Fruit fly (Drosophila melanogaster): ENCODE measurements around the gene p53.

Gene p53

DNA sequence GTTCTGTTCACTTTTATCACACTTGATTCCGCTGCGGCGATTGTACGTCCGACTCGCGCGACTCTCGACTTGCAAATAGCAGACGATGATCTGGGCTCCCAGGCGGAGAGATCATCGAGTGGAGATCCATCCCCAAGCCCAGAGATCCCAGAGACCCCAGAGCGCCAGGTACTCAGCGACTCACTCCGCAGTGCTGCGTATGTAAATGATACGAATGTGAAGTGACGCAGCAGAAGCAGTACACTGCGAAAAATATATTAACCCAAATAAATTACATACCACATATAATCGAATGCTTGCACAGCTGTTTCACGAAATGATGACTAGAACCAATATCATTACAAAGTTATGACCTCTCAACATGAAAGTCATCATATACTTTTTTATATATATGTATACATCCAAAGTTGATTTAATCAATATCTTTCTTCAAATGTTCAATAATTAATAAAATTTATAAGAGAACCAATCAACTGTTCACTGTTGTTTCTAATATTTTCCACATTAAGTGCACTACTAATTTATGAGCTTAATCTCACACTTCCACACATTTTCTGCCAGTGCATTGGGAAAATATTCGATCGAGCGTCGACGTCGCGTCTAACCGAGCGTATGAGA, 13.4 kb upstream of the p53 start, which contains the start of gene CG17111 (continued):
- peak; percentile 43 for TF ChIP-seq CG8924 (tag; optimal IDR thresholded peaks at IDR 0.05)
- no peak for TF ChIP-seq nerfin-1 (tag; optimal IDR thresholded peaks at IDR 0.05)
- TF ChIP-seq lab (GFP tag; optimal IDR thresholded peaks at IDR 0.05): peak; percentile 45
- no peak for TF ChIP-seq CG32772 (GFP tag; IDR thresholded peaks at IDR 0.05)
- TF ChIP-seq eyg (GFP tag; optimal IDR thresholded peaks at IDR 0.05): no peak
- TF ChIP-seq gem (tag; optimal IDR thresholded peaks at IDR 0.05): peak; percentile 72
- peak; percentile 57 for TF ChIP-seq Med (GFP tag)
- TF ChIP-seq bcd (GFP tag; optimal IDR thresholded peaks at IDR 0.05): peak; percentile 39
- peak; percentile 15 for TF ChIP-seq az2 (GFP tag; optimal IDR thresholded peaks at IDR 0.05)
- TF ChIP-seq CG18476 (GFP tag; optimal IDR thresholded peaks at IDR 0.05): no peak
- TF ChIP-seq Meics (GFP tag; optimal IDR thresholded peaks at IDR 0.05): peak; percentile 36
- peak; percentile 46 for TF ChIP-seq CG12391 (tag; optimal IDR thresholded peaks at IDR 0.05)
- peak; percentile 4 for TF ChIP-seq Dek (tag; optimal IDR thresholded peaks at IDR 0.05)
- TF ChIP-seq fd102C (GFP tag; optimal IDR thresholded peaks at IDR 0.05): no peak
- peak; percentile 56 for TF ChIP-seq nmo (GFP tag; optimal IDR thresholded peaks at IDR 0.05)
- peak; percentile 60; the same call in 1 of the 2 replicates for TF ChIP-seq CG31441 (GFP tag; IDR thresholded peaks at IDR 0.05)
- peak; percentile 18 for TF ChIP-seq Hsf (GFP tag; optimal IDR thresholded peaks at IDR 0.05)
- TF ChIP-seq vvl (GFP tag; IDR thresholded peaks at IDR 0.05): peak; percentile 44
- TF ChIP-seq CG13287 (GFP tag; IDR thresholded peaks at IDR 0.05; ENCODE audit: partially characterized antibody): no peak
- TF ChIP-seq CG10147 (GFP tag; optimal IDR thresholded peaks at IDR 0.05): peak; percentile 37
- TF ChIP-seq insv (GFP tag; optimal IDR thresholded peaks at IDR 0.05): no peak
- TF ChIP-seq CG13424 (tag; optimal IDR thresholded peaks at IDR 0.05): peak; percentile 54
- peak; percentile 29 for TF ChIP-seq CG3281 (GFP tag; optimal IDR thresholded peaks at IDR 0.05)
- TF ChIP-seq ind (GFP tag; optimal IDR thresholded peaks at IDR 0.05): peak; percentile 47
- peak; percentile 9 for TF ChIP-seq ewg (GFP tag; optimal IDR thresholded peaks at IDR 0.05)
- TF ChIP-seq ttk (GFP tag; IDR thresholded peaks at IDR 0.05): 0 out of 2 replicates have a peak, but pooled peaks have one; percentile 35
- peak; percentile 44 for TF ChIP-seq CG9727 (GFP tag; optimal IDR thresholded peaks at IDR 0.05)
- TF ChIP-seq dpn (GFP tag; optimal IDR thresholded peaks at IDR 0.05): peak in 1 of 2 experiments; percentile 53
- 0 out of 2 replicates have a peak, but pooled peaks have one; percentile 18 for TF ChIP-seq Ada2b (GFP tag; IDR thresholded peaks at IDR 0.05)
- TF ChIP-seq unpg (GFP tag; optimal IDR thresholded peaks at IDR 0.05): no peak
- TF ChIP-seq wor (GFP tag; IDR thresholded peaks at IDR 0.05): 0 out of 2 replicates have a peak, but pooled peaks have one; percentile 13
- TF ChIP-seq tap (tag; optimal IDR thresholded peaks at IDR 0.05): peak; percentile 4
- peak; percentile 28 for TF ChIP-seq CG1602 (GFP tag; optimal IDR thresholded peaks at IDR 0.05)
- no peak for TF ChIP-seq pan (optimal IDR thresholded peaks at IDR 0.05)
- TF ChIP-seq pan (GFP tag; optimal IDR thresholded peaks at IDR 0.05 in 1 of 2, IDR thresholded peaks at IDR 0.05 in 1 of 2): peak in 1 of 2 experiments; percentile 30
- TF ChIP-seq CG2678 (tag; optimal IDR thresholded peaks at IDR 0.05): peak; percentile 70
- peak; percentile 23 for TF ChIP-seq caup (GFP tag; optimal IDR thresholded peaks at IDR 0.05; ENCODE audit: severe bottlenecking)
- TF ChIP-seq CG34422 (GFP tag; IDR thresholded peaks at IDR 0.05): no peak
- TF ChIP-seq fd96Cb (tag; optimal IDR thresholded peaks at IDR 0.05): peak; percentile 37
- TF ChIP-seq row (GFP tag; IDR thresholded peaks at IDR 0.05): peak; percentile 48
- TF ChIP-seq CG6689 (GFP tag; IDR thresholded peaks at IDR 0.05): 0 out of 2 replicates have a peak, but pooled peaks have one; percentile 6
- peak; percentile 46 for TF ChIP-seq Ptx1 (GFP tag; IDR thresholded peaks at IDR 0.05)
- TF ChIP-seq dmrt99B (tag; optimal IDR thresholded peaks at IDR 0.05): peak; percentile 65
- peak; percentile 38 for TF ChIP-seq Blimp-1 (GFP tag; optimal IDR thresholded peaks at IDR 0.05)
- TF ChIP-seq CG1233 (GFP tag; optimal IDR thresholded peaks at IDR 0.05): peak; percentile 4
- TF ChIP-seq dan (GFP tag; IDR thresholded peaks at IDR 0.05): no peak
- TF ChIP-seq Xbp1 (GFP tag; optimal IDR thresholded peaks at IDR 0.05): peak; percentile 25
- TF ChIP-seq sens (GFP tag): peak; percentile 75
- TF ChIP-seq esg (GFP tag; conservative IDR thresholded peaks at IDR 0.05): peak; percentile 24; the same call in 1 of the 2 replicates
